Fruit fly (Drosophila melanogaster): ENCODE data around the gene CG10866.

DNA sequence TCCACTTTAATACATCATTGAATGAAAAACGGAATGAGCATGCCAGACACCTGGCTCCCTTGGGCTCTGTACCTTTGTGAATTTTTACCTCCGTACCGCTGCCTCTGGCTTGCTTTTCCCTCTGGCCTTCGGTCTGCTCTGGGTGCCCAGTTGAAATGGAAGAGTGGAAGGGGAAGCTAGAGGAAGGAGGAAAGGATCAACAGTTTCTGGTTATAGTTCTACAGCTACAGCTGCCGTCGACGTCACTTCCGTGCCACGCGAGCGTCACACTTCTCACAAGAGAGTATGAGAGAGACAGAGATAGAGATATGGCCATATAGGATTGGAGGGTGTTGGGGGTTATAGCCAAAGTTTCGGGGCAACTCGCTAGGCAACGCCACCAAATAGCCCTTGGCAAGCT, 42.2 kb upstream of the CG10866 start:
- TF ChIP-seq usp (GFP tag; optimal IDR thresholded peaks at IDR 0.05) (no peak), Dll (optimal IDR thresholded peaks at IDR 0.05) (no peak)

Measured in whole organism.